Worm (Caenorhabditis elegans) whole organism, L2 larva: ENCODE data around the gene B0250.18.
A peak's percentile ranks its signal among the peaks of the same experiment; 100 is the strongest.

Experiments used
- C34F6.9 ChIP-seq: fragments of 150-350 bp; optimal IDR thresholded peaks from 2 replicates; lab custom pipeline; 2014; ENCODE audit warnings: missing biosample characterization, missing genetic modification characterization
- F13H6.1 ChIP-seq: sonication (generic microtip); optimal IDR thresholded peaks from 2 replicates; lab custom pipeline; 2016; ENCODE audit warnings: missing genetic modification characterization, missing compliant biosample characterization
- R02D3.7 ChIP-seq: fragments of 150-350 bp; optimal IDR thresholded peaks from 2 replicates; lab custom pipeline; 2014; ENCODE audit warnings: missing biosample characterization, missing genetic modification characterization
- Y55F3AM.14 ChIP-seq: fragments of 200-800 bp; sonication (Bioruptor generic); optimal IDR thresholded peaks from 2 replicates; lab custom pipeline; 2018; ENCODE audit warnings: mild to moderate bottlenecking, missing genetic modification characterization, missing compliant biosample characterization
- ZK546.5 ChIP-seq: sonication (generic microtip); optimal IDR thresholded peaks from 2 replicates; lab custom pipeline; 2017; ENCODE audit warnings: missing biosample characterization, missing genetic modification characterization
- alr-1 ChIP-seq: fragments of 150-350 bp; optimal IDR thresholded peaks from 2 replicates; lab custom pipeline; 2014; ENCODE audit warnings: missing biosample characterization, missing genetic modification characterization
- aly-2 ChIP-seq: fragments of 150-350 bp; optimal IDR thresholded peaks from 2 replicates; lab custom pipeline; 2014; ENCODE audit warnings: missing biosample characterization, missing genetic modification characterization
- ama-1 ChIP-seq: fragments of 150-350 bp; optimal IDR thresholded peaks from 2 replicates; lab custom pipeline; 2018; ENCODE audit warnings: inconsistent platforms
- blmp-1 ChIP-seq: sonication (generic microtip); optimal IDR thresholded peaks from 2 replicates; lab custom pipeline; 2017; ENCODE audit warnings: missing genetic modification characterization, mild to moderate bottlenecking, missing compliant biosample characterization, antibody characterized with exemption, moderate library complexity; ENCODE audit not compliant: insufficient read depth
- ceh-16 ChIP-seq: fragments of 150-350 bp; optimal IDR thresholded peaks from 2 replicates; lab custom pipeline; 2014; ENCODE audit warnings: missing biosample characterization, missing genetic modification characterization
- ceh-82 ChIP-seq: fragments of 150-350 bp; optimal IDR thresholded peaks from 2 replicates; lab custom pipeline; 2014; ENCODE audit warnings: missing biosample characterization, missing genetic modification characterization
- crh-2 ChIP-seq: sonication (generic microtip); optimal IDR thresholded peaks from 2 replicates; lab custom pipeline; 2017; ENCODE audit warnings: missing biosample characterization, missing genetic modification characterization
- dmd-4 ChIP-seq: sonication (generic microtip); optimal IDR thresholded peaks from 2 replicates; lab custom pipeline; 2017; ENCODE audit warnings: missing biosample characterization, missing genetic modification characterization
- egl-27 ChIP-seq: sonication (generic microtip); optimal IDR thresholded peaks from 3 replicates; lab custom pipeline; 2017; ENCODE audit warnings: missing biosample characterization, missing genetic modification reagents, missing genetic modification characterization
- elt-1 ChIP-seq: fragments of 150-350 bp; optimal IDR thresholded peaks from 2 replicates; lab custom pipeline; 2014; ENCODE audit warnings: missing biosample characterization, missing genetic modification characterization
- elt-3 ChIP-seq: sonication (generic microtip); optimal IDR thresholded peaks from 2 replicates; lab custom pipeline; 2017; ENCODE audit warnings: missing biosample characterization, missing genetic modification characterization
- fos-1 ChIP-seq: fragments of 150-350 bp; optimal IDR thresholded peaks from 2 replicates; lab custom pipeline; 2014; ENCODE audit warnings: missing biosample characterization, missing genetic modification characterization
- gmeb-1 ChIP-seq: fragments of 150-350 bp; optimal IDR thresholded peaks from 2 replicates; lab custom pipeline; 2014; ENCODE audit warnings: missing biosample characterization, missing genetic modification characterization
- lin-11 ChIP-seq: fragments of 150-350 bp; sonication (generic microtip); optimal IDR thresholded peaks from 2 replicates; lab custom pipeline; 2014; ENCODE audit warnings: missing biosample characterization, missing genetic modification characterization, inconsistent platforms, mixed read lengths
- lin-13 ChIP-seq: fragments of 150-350 bp; optimal IDR thresholded peaks from 2 replicates; lab custom pipeline; 2014; ENCODE audit warnings: missing biosample characterization, missing genetic modification reagents, missing genetic modification characterization
- lin-39 ChIP-seq: fragments of 150-350 bp; optimal IDR thresholded peaks from 2 replicates; lab custom pipeline; 2014; ENCODE audit warnings: missing biosample characterization, missing genetic modification reagents, missing genetic modification characterization
- lsy-2 ChIP-seq, 2 experiments: fragments of 150-350 bp in 1 of 2; sonication (generic microtip) in 1 of 2; optimal IDR thresholded peaks; 2 replicates each; lab custom pipeline; 2014 to 2017; ENCODE audit warnings: missing biosample characterization in 2 of 2, missing genetic modification characterization in 2 of 2
- mab-5 ChIP-seq: fragments of 150-350 bp; optimal IDR thresholded peaks from 2 replicates; lab custom pipeline; 2014; ENCODE audit warnings: missing biosample characterization, missing genetic modification characterization
- mbf-1 ChIP-seq: sonication (generic microtip); optimal IDR thresholded peaks from 2 replicates; lab custom pipeline; 2017; ENCODE audit warnings: missing biosample characterization, missing genetic modification characterization
- mdl-1 ChIP-seq, 2 experiments: fragments of 150-350 bp in 1 of 2; sonication (generic microtip) in 1 of 2; optimal IDR thresholded peaks; 2 replicates each; lab custom pipeline; 2017; ENCODE audit warnings: missing biosample characterization in 2 of 2, missing genetic modification characterization in 2 of 2
- nhr-10 ChIP-seq: sonication (generic microtip); optimal IDR thresholded peaks from 2 replicates; lab custom pipeline; 2017; ENCODE audit warnings: missing biosample characterization, missing genetic modification characterization
- nhr-11 ChIP-seq: fragments of 150-350 bp; optimal IDR thresholded peaks from 2 replicates; lab custom pipeline; 2014; ENCODE audit warnings: missing biosample characterization, missing genetic modification characterization
- nhr-12 ChIP-seq: fragments of 150-350 bp; optimal IDR thresholded peaks from 2 replicates; lab custom pipeline; 2014; ENCODE audit warnings: missing biosample characterization, missing genetic modification characterization
- nhr-129 ChIP-seq: fragments of 150-350 bp; optimal IDR thresholded peaks from 2 replicates; lab custom pipeline; 2014; ENCODE audit warnings: missing biosample characterization, missing genetic modification characterization
- nhr-21 ChIP-seq: fragments of 150-350 bp; optimal IDR thresholded peaks from 2 replicates; lab custom pipeline; 2014; ENCODE audit warnings: missing biosample characterization, missing genetic modification characterization
- nhr-23 ChIP-seq: fragments of 150-350 bp; optimal IDR thresholded peaks from 2 replicates; lab custom pipeline; 2014; ENCODE audit warnings: missing biosample characterization, missing genetic modification reagents, missing genetic modification characterization
- nhr-237 ChIP-seq: fragments of 150-350 bp; optimal IDR thresholded peaks from 2 replicates; lab custom pipeline; 2014; ENCODE audit warnings: missing biosample characterization, missing genetic modification characterization
- nhr-25 ChIP-seq: fragments of 150-350 bp; sonication (generic microtip); optimal IDR thresholded peaks from 3 replicates; lab custom pipeline; 2014; ENCODE audit warnings: missing biosample characterization, missing genetic modification characterization
- nhr-6 ChIP-seq: fragments of 150-350 bp; optimal IDR thresholded peaks from 2 replicates; lab custom pipeline; 2014; ENCODE audit warnings: missing biosample characterization, missing genetic modification characterization
- nhr-77 ChIP-seq: fragments of 150-350 bp; optimal IDR thresholded peaks from 2 replicates; lab custom pipeline; 2014; ENCODE audit warnings: missing biosample characterization, missing genetic modification characterization
- peb-1 ChIP-seq: fragments of 150-350 bp; optimal IDR thresholded peaks from 2 replicates; lab custom pipeline; 2014; ENCODE audit warnings: missing biosample characterization, missing genetic modification characterization
- sem-4 ChIP-seq: fragments of 150-350 bp; optimal IDR thresholded peaks from 2 replicates; lab custom pipeline; 2014; ENCODE audit warnings: missing biosample characterization, missing genetic modification reagents, missing genetic modification characterization
- skn-1 ChIP-seq: sonication (generic microtip); optimal IDR thresholded peaks from 2 replicates; lab custom pipeline; 2017; ENCODE audit warnings: missing biosample characterization, missing genetic modification characterization
- sma-3 ChIP-seq: sonication (generic microtip); optimal IDR thresholded peaks from 2 replicates; lab custom pipeline; 2016; ENCODE audit warnings: missing genetic modification reagents, missing genetic modification characterization, missing compliant biosample characterization
- sma-9 ChIP-seq, 2 experiments: fragments of 150-350 bp in 1 of 2; sonication (generic microtip) in 1 of 2; optimal IDR thresholded peaks; 2 replicates each; lab custom pipeline; 2014 to 2016; ENCODE audit warnings: missing genetic modification characterization in 2 of 2, mild to moderate bottlenecking in 1 of 2, missing biosample characterization in 1 of 2, missing compliant biosample characterization in 1 of 2, missing genetic modification reagents in 1 of 2, moderate library complexity in 1 of 2
- snpc-4 ChIP-seq: fragments of 150-350 bp; optimal IDR thresholded peaks from 2 replicates; lab custom pipeline; 2014; ENCODE audit warnings: missing biosample characterization, missing genetic modification characterization
- unc-39 ChIP-seq: fragments of 150-350 bp; optimal IDR thresholded peaks from 2 replicates; lab custom pipeline; 2014; ENCODE audit warnings: missing biosample characterization, missing genetic modification characterization
- unc-55 ChIP-seq: fragments of 150-350 bp; sonication (generic microtip); optimal IDR thresholded peaks from 3 replicates; lab custom pipeline; 2014; ENCODE audit warnings: missing biosample characterization, missing genetic modification reagents, missing genetic modification characterization
- unc-62 ChIP-seq: fragments of 150-350 bp; optimal IDR thresholded peaks from 2 replicates; lab custom pipeline; 2014; ENCODE audit warnings: missing biosample characterization, missing genetic modification reagents, missing genetic modification characterization
- zag-1 ChIP-seq: fragments of 150-350 bp; optimal IDR thresholded peaks from 2 replicates; lab custom pipeline; 2014; ENCODE audit warnings: missing biosample characterization, missing genetic modification characterization
- ztf-1 ChIP-seq: fragments of 200-800 bp; sonication (Bioruptor generic); conservative IDR thresholded peaks from 2 replicates; pipeline ENCODE4 v1.3.6; 2022; ENCODE audit warnings: missing genetic modification characterization, missing compliant biosample characterization
- ztf-11 ChIP-seq: sonication (generic microtip); optimal IDR thresholded peaks from 2 replicates; lab custom pipeline; 2017; ENCODE audit warnings: missing biosample characterization, missing genetic modification characterization
- ztf-4 ChIP-seq: fragments of 150-350 bp; optimal IDR thresholded peaks from 2 replicates; lab custom pipeline; 2014; ENCODE audit warnings: missing biosample characterization, missing genetic modification characterization

B0250.18 gene

DNA sequence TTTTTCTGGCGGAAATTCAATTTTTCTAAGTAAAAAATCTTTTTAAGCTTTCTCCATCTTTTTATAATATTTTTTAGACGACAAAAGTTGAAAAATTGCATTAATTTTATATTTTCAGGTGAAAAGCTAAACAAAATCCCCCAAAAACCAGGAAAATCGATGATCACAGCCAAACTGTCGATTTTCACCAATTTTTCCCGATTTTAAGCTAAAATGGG, 35.6 kb downstream of the B0250.18 start, which contains the start of the genes fce-2 and F48F5.8:
fce-2 (plus strand) TSS at position 119 of the 218 bp plus-strand sequence.
F48F5.8 (plus strand) TSS at position 160 of the 218 bp plus-strand sequence.
- TF ChIP-seq skn-1 (tag; lab: Kevin White, UChicago) (no peak), blmp-1 (tag; lab: Kevin White, UChicago) (no peak), sem-4 (no peak), nhr-23 (tag; lab: Kevin White, UChicago) (no peak), nhr-6 (tag; lab: Kevin White, UChicago) (no peak), ama-1 (lab: Kevin White, UChicago) (no peak), unc-55 (GFP tag; lab: Kevin White, UChicago) (no peak), egl-27 (no peak), nhr-11 (tag; lab: Kevin White, UChicago) (no peak), nhr-77 (tag; lab: Kevin White, UChicago) (no peak), mdl-1 (tag; optimal IDR thresholded peaks at IDR 0.05; lab: Kevin White, UChicago) (no peak), sma-9 (GFP tag; optimal IDR thresholded peaks at IDR 0.05; lab: Kevin White, UChicago) (no peak), sma-9 (tag; optimal IDR thresholded peaks at IDR 0.05; lab: Kevin White, UChicago) (no peak)

DNA sequence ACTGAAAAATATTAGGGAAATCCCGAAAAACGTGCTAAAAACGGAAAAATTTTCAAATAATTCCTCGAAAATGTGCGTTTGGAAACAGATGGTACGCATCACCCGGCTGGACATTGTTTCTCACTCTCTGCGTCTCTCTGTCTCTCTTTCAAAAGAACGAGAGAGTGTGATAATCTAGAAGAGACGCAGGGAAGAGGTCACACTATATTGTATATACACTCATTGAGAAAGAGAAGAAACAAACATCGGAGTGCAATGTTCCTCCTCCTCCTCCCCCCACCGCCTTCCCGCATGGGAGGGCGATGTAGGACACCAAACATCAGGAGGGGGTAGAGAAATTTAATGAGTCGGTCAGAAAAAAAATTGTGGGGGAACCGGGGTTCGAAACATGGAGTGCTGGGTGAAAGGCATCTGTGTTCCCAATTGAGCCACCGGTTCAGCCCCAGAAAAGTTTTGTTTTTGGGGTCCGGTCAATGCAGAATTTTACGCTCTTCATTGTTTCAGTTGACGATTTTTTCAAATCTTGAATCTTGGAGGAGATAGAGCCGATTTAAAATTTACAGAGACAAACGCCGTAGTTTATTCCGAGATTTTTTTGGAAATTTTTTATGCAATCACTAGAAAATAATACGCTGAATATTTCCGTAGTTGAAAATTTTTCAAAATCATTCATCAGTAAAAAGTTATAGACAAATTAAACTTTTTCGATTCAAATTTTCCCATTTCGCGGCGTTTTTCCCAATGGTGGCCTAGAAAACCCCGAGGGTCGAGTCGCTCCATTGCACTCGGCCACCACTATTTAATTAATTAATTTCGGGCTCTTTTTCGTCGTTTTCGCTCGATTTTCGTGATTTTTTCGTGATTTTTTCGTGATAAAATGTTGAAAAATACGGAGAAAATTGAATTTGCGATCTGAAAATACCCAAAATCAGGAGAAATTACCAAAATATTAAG, 36.2 kb downstream of the B0250.18 start:
- TF ChIP-seq ceh-82 (tag; lab: Kevin White, UChicago), result no peak
- TF ChIP-seq ZK546.5 (tag; lab: Kevin White, UChicago), result no peak
- TF ChIP-seq nhr-237, result no peak
- peak; percentile 48 for TF ChIP-seq blmp-1 (tag; lab: Kevin White, UChicago)
- peak; percentile 6 for TF ChIP-seq sem-4
- TF ChIP-seq sma-3, result peak; percentile 39
- TF ChIP-seq nhr-10 (tag; lab: Kevin White, UChicago), result no peak
- TF ChIP-seq nhr-25 (tag; lab: Kevin White, UChicago), result peak; percentile 66
- TF ChIP-seq lsy-2 (tag; optimal IDR thresholded peaks at IDR 0.05; lab: Kevin White, UChicago), result peak; percentile 27 to 47
- TF ChIP-seq lin-39 (tag; lab: Kevin White, UChicago), result no peak
- TF ChIP-seq F13H6.1 (tag; lab: Kevin White, UChicago), result peak; percentile 75
- no peak for TF ChIP-seq nhr-77 (tag; lab: Kevin White, UChicago)
- peak; percentile 60 for TF ChIP-seq fos-1 (tag; lab: Kevin White, UChicago)
- TF ChIP-seq ztf-11 (tag; lab: Kevin White, UChicago), result no peak
- peak; percentile 30 for TF ChIP-seq nhr-6 (tag; lab: Kevin White, UChicago)
- TF ChIP-seq ztf-1 (GFP tag; lab: Robert Waterston, UW), result no peak
- TF ChIP-seq ama-1 (lab: Kevin White, UChicago), result no peak
- peak; percentile 49 for TF ChIP-seq egl-27
- TF ChIP-seq R02D3.7, result no peak
- peak; percentile 19 for TF ChIP-seq snpc-4
- TF ChIP-seq mdl-1 (tag; optimal IDR thresholded peaks at IDR 0.05; lab: Kevin White, UChicago), result peak in 1 of 2 experiments; percentile 38
- TF ChIP-seq sma-9 (GFP tag; optimal IDR thresholded peaks at IDR 0.05; lab: Kevin White, UChicago), result peak; percentile 96
- TF ChIP-seq sma-9 (tag; optimal IDR thresholded peaks at IDR 0.05; lab: Kevin White, UChicago), result no peak
- no peak for TF ChIP-seq alr-1 (tag; lab: Kevin White, UChicago)
- no peak for TF ChIP-seq nhr-11 (tag; lab: Kevin White, UChicago)
- no peak for TF ChIP-seq mab-5 (tag; lab: Kevin White, UChicago)
- TF ChIP-seq nhr-21 (tag; lab: Kevin White, UChicago), result peak; percentile 39
- TF ChIP-seq gmeb-1 (tag; lab: Kevin White, UChicago), result peak; percentile 86
- peak; percentile 72 for TF ChIP-seq unc-55 (GFP tag; lab: Kevin White, UChicago)
- no peak for TF ChIP-seq elt-1 (tag; lab: Kevin White, UChicago)
- peak; percentile 28 for TF ChIP-seq crh-2
- no peak for TF ChIP-seq ztf-4 (tag; lab: Kevin White, UChicago)
- no peak for TF ChIP-seq zag-1 (tag; lab: Kevin White, UChicago)
- no peak for TF ChIP-seq Y55F3AM.14 (GFP tag; lab: Kevin White, UChicago)
- TF ChIP-seq ceh-16, result no peak
- TF ChIP-seq lin-11 (tag; lab: Kevin White, UChicago), result no peak
- TF ChIP-seq nhr-12, result no peak
- no peak for TF ChIP-seq aly-2 (tag; lab: Kevin White, UChicago)
- TF ChIP-seq unc-39 (tag; lab: Kevin White, UChicago), result no peak
- TF ChIP-seq elt-3 (tag; lab: Kevin White, UChicago), result no peak
- no peak for TF ChIP-seq peb-1 (tag; lab: Kevin White, UChicago)
- TF ChIP-seq nhr-23 (tag; lab: Kevin White, UChicago), result no peak
- peak; percentile 48 for TF ChIP-seq lin-13
- TF ChIP-seq skn-1 (tag; lab: Kevin White, UChicago), result no peak
- TF ChIP-seq dmd-4 (tag; lab: Kevin White, UChicago), result no peak
- TF ChIP-seq mbf-1 (tag; lab: Kevin White, UChicago), result no peak
- peak; percentile 53 for TF ChIP-seq C34F6.9 (tag; lab: Kevin White, UChicago)
- TF ChIP-seq nhr-129, result peak; percentile 45
- TF ChIP-seq unc-62 (GFP tag; lab: Kevin White, UChicago), result no peak
